Worm (Caenorhabditis elegans) whole organism, L1 larva: Measurements from ENCODE around the gene cdd-2.

Experiments used
- C34B4.2 ChIP-seq: sonication (generic microtip); optimal IDR thresholded peaks from 2 replicates; lab custom pipeline; 2017; ENCODE audit warnings: mild to moderate bottlenecking, missing genetic modification characterization, missing compliant biosample characterization
- Y116A8C.19 ChIP-seq: sonication (generic microtip); optimal IDR thresholded peaks from 2 replicates; lab custom pipeline; 2016; ENCODE audit warnings: missing compliant biosample characterization, missing genetic modification characterization, borderline replicate concordance
- aha-1 ChIP-seq: fragments of 150-350 bp; optimal IDR thresholded peaks from 2 replicates; lab custom pipeline; 2014; ENCODE audit warnings: missing biosample characterization, missing genetic modification characterization
- alr-1 ChIP-seq: fragments of 200-800 bp; sonication (Bioruptor generic); optimal IDR thresholded peaks from 2 replicates; lab custom pipeline; 2018; ENCODE audit warnings: borderline replicate concordance, mild to moderate bottlenecking, missing genetic modification characterization, missing compliant biosample characterization
- aly-2 ChIP-seq: fragments of 150-350 bp; optimal IDR thresholded peaks from 2 replicates; lab custom pipeline; 2014; ENCODE audit warnings: missing biosample characterization, missing genetic modification characterization
- ceh-82 ChIP-seq, 3 experiments: fragments of 150-350 bp in 1 of 3; sonication (generic microtip) in 2 of 3; optimal IDR thresholded peaks; 2 replicates each; lab custom pipeline; 2014 to 2017; ENCODE audit warnings: missing biosample characterization in 3 of 3, missing genetic modification characterization in 3 of 3
- ceh-90 ChIP-seq: sonication (generic microtip); optimal IDR thresholded peaks from 2 replicates; lab custom pipeline; 2016; ENCODE audit warnings: missing genetic modification characterization, missing compliant biosample characterization
- ces-1 ChIP-seq: fragments of 150-350 bp; optimal IDR thresholded peaks from 2 replicates; lab custom pipeline; 2014; ENCODE audit warnings: missing biosample characterization, missing genetic modification reagents, missing genetic modification characterization
- dpl-1 ChIP-seq, 3 experiments: fragments of 150-350 bp in 2 of 3; sonication (generic microtip) in 1 of 3; optimal IDR thresholded peaks; 2 replicates each; lab custom pipeline; 2014 to 2017; ENCODE audit warnings: missing biosample characterization in 3 of 3, missing genetic modification characterization in 3 of 3, missing genetic modification reagents in 3 of 3
- egl-27 ChIP-seq, 2 experiments: fragments of 150-350 bp in 1 of 2; sonication (generic microtip); optimal IDR thresholded peaks; 3 replicates each; lab custom pipeline; 2017 to 2018; ENCODE audit warnings: missing biosample characterization in 2 of 2, missing genetic modification characterization in 2 of 2, missing genetic modification reagents in 2 of 2
- elt-2 ChIP-seq: sonication (generic microtip); optimal IDR thresholded peaks from 2 replicates; lab custom pipeline; 2016; ENCODE audit warnings: missing genetic modification characterization, mild to moderate bottlenecking, inconsistent platforms, missing compliant biosample characterization, missing genetic modification reagents
- elt-3 ChIP-seq, 6 experiments: fragments of 150-350 bp in 1 of 6; sonication (generic microtip); optimal IDR thresholded peaks; 2 replicates each; lab custom pipeline; 2017 to 2018; ENCODE audit warnings: missing biosample characterization in 6 of 6, missing genetic modification characterization in 6 of 6, inconsistent platforms in 1 of 6
- fkh-10 ChIP-seq: sonication (generic microtip); optimal IDR thresholded peaks from 2 replicates; lab custom pipeline; 2017; ENCODE audit warnings: missing biosample characterization, missing genetic modification reagents, missing genetic modification characterization
- fos-1 ChIP-seq: fragments of 150-350 bp; optimal IDR thresholded peaks from 2 replicates; lab custom pipeline; 2014; ENCODE audit warnings: missing biosample characterization, missing genetic modification characterization
- grh-1 ChIP-seq: fragments of 200-800 bp; sonication (Bioruptor generic); IDR thresholded peaks from 2 replicates; pipeline ENCODE4 v1.3.6; 2022; ENCODE audit warnings: missing genetic modification reagents, missing genetic modification characterization, missing compliant biosample characterization
- hlh-17 ChIP-seq: fragments of 200-800 bp; sonication (Bioruptor generic); optimal IDR thresholded peaks from 2 replicates; lab custom pipeline; 2018; ENCODE audit warnings: missing genetic modification characterization, mild to moderate bottlenecking, missing compliant biosample characterization, moderate library complexity, borderline replicate concordance
- hlh-4 ChIP-seq: sonication (generic microtip); optimal IDR thresholded peaks from 2 replicates; lab custom pipeline; 2016; ENCODE audit warnings: mild to moderate bottlenecking, missing genetic modification characterization, missing compliant biosample characterization
- jun-1 ChIP-seq: fragments of 150-350 bp; optimal IDR thresholded peaks from 2 replicates; lab custom pipeline; 2014; ENCODE audit warnings: missing biosample characterization, missing genetic modification reagents, missing genetic modification characterization
- lin-14 ChIP-seq: fragments of 200-800 bp; sonication (Bioruptor generic); optimal IDR thresholded peaks from 2 replicates; lab custom pipeline; 2018; ENCODE audit warnings: mild to moderate bottlenecking, missing genetic modification characterization, moderate library complexity, missing compliant biosample characterization
- lin-35 ChIP-seq, 2 experiments: fragments of 150-350 bp; optimal IDR thresholded peaks; 2 replicates each; lab custom pipeline; 2014; ENCODE audit warnings: missing biosample characterization in 2 of 2, missing genetic modification characterization in 2 of 2, missing genetic modification reagents in 2 of 2
- lir-3 ChIP-seq: sonication (generic microtip); optimal IDR thresholded peaks from 2 replicates; lab custom pipeline; 2016; ENCODE audit warnings: mild to moderate bottlenecking, missing genetic modification characterization, moderate library complexity, missing compliant biosample characterization; ENCODE audit not compliant: poor library complexity
- lsy-2 ChIP-seq, 2 experiments: fragments of 150-350 bp; optimal IDR thresholded peaks; 2 replicates each; lab custom pipeline; 2014; ENCODE audit warnings: missing biosample characterization in 2 of 2, missing genetic modification characterization in 2 of 2
- mab-9 ChIP-seq: fragments of 200-800 bp; sonication (Bioruptor generic); IDR thresholded peaks from 2 replicates; pipeline ENCODE4 v1.3.6; 2022; ENCODE audit warnings: missing genetic modification reagents, missing genetic modification characterization, missing compliant biosample characterization
- mef-2 ChIP-seq: fragments of 150-350 bp; optimal IDR thresholded peaks from 2 replicates; lab custom pipeline; 2014; ENCODE audit warnings: missing biosample characterization, missing genetic modification characterization
- nhr-11 ChIP-seq: fragments of 150-350 bp; optimal IDR thresholded peaks from 2 replicates; lab custom pipeline; 2014; ENCODE audit warnings: missing biosample characterization, missing genetic modification characterization
- nhr-12 ChIP-seq: sonication (generic microtip); optimal IDR thresholded peaks from 2 replicates; lab custom pipeline; 2017; ENCODE audit warnings: missing biosample characterization, missing genetic modification characterization
- nhr-19 ChIP-seq: fragments of 200-800 bp; sonication (Bioruptor generic); conservative IDR thresholded peaks from 2 replicates; pipeline ENCODE4 v1.3.6; 2022; ENCODE audit warnings: missing genetic modification characterization, missing compliant biosample characterization
- nhr-237 ChIP-seq: fragments of 150-350 bp; optimal IDR thresholded peaks from 2 replicates; lab custom pipeline; 2014; ENCODE audit warnings: missing biosample characterization, missing genetic modification characterization
- nhr-28 ChIP-seq: fragments of 150-350 bp; optimal IDR thresholded peaks from 2 replicates; lab custom pipeline; 2014; ENCODE audit warnings: missing biosample characterization, missing genetic modification characterization
- nhr-47 ChIP-seq: sonication (generic microtip); optimal IDR thresholded peaks from 2 replicates; lab custom pipeline; 2016; ENCODE audit warnings: mild to moderate bottlenecking, missing genetic modification characterization, moderate library complexity, missing compliant biosample characterization
- nhr-71 ChIP-seq: sonication (generic microtip); optimal IDR thresholded peaks from 2 replicates; lab custom pipeline; 2016; ENCODE audit warnings: mild to moderate bottlenecking, missing genetic modification characterization, moderate library complexity, missing compliant biosample characterization
- nhr-76 ChIP-seq: sonication (generic microtip); optimal IDR thresholded peaks from 2 replicates; lab custom pipeline; 2017; ENCODE audit warnings: missing biosample characterization, missing genetic modification characterization
- nhr-77 ChIP-seq: fragments of 150-350 bp; optimal IDR thresholded peaks from 2 replicates; lab custom pipeline; 2014; ENCODE audit warnings: missing biosample characterization, missing genetic modification characterization
- nhr-85 ChIP-seq: sonication (generic microtip); peaks from one replicate; lab custom pipeline; 2016; ENCODE audit warnings: missing genetic modification characterization, inconsistent platforms, missing compliant biosample characterization
- nhr-90 ChIP-seq: sonication (generic microtip); optimal IDR thresholded peaks from 2 replicates; lab custom pipeline; 2016; ENCODE audit warnings: mild to moderate bottlenecking, missing genetic modification characterization, missing compliant biosample characterization; ENCODE audit not compliant: poor library complexity
- pqm-1 ChIP-seq: sonication (generic microtip); optimal IDR thresholded peaks from 3 replicates; lab custom pipeline; 2017; ENCODE audit warnings: missing biosample characterization, missing genetic modification characterization
- rnt-1 ChIP-seq: sonication (generic microtip); optimal IDR thresholded peaks from 2 replicates; lab custom pipeline; 2016; ENCODE audit warnings: mild to moderate bottlenecking, missing genetic modification characterization, moderate library complexity, missing compliant biosample characterization
- skn-1 ChIP-seq: fragments of 150-350 bp; optimal IDR thresholded peaks from 2 replicates; lab custom pipeline; 2014; ENCODE audit warnings: missing biosample characterization, missing genetic modification characterization
- snpc-4 ChIP-seq: fragments of 150-350 bp; optimal IDR thresholded peaks from 2 replicates; lab custom pipeline; 2014; ENCODE audit warnings: missing biosample characterization, missing genetic modification characterization
- sox-4 ChIP-seq: sonication (generic microtip); optimal IDR thresholded peaks from 2 replicates; lab custom pipeline; 2016; ENCODE audit warnings: missing genetic modification characterization, missing compliant biosample characterization
- sptf-1 ChIP-seq: fragments of 150-350 bp; optimal IDR thresholded peaks from 2 replicates; lab custom pipeline; 2014; ENCODE audit warnings: missing biosample characterization, missing genetic modification characterization
- sup-37 ChIP-seq: fragments of 200-800 bp; sonication (Bioruptor generic); optimal IDR thresholded peaks from 2 replicates; lab custom pipeline; 2018; ENCODE audit warnings: mild to moderate bottlenecking, missing genetic modification characterization, missing compliant biosample characterization
- tbx-2 ChIP-seq: sonication (generic microtip); optimal IDR thresholded peaks from 2 replicates; lab custom pipeline; 2016; ENCODE audit warnings: missing genetic modification characterization, missing compliant biosample characterization
- unc-30 ChIP-seq: sonication (generic microtip); optimal IDR thresholded peaks from 2 replicates; lab custom pipeline; 2017; ENCODE audit warnings: missing biosample characterization, missing genetic modification characterization
- unc-62 ChIP-seq: fragments of 150-350 bp; optimal IDR thresholded peaks from 2 replicates; lab custom pipeline; 2014; ENCODE audit warnings: missing biosample characterization, missing genetic modification reagents, missing genetic modification characterization
- unc-86 ChIP-seq: sonication (generic microtip); optimal IDR thresholded peaks from 2 replicates; lab custom pipeline; 2016; ENCODE audit warnings: missing genetic modification characterization, missing compliant biosample characterization
- zip-4 ChIP-seq: fragments of 200-800 bp; sonication (Bioruptor generic); optimal IDR thresholded peaks from 2 replicates; lab custom pipeline; 2018; ENCODE audit warnings: mild to moderate bottlenecking, missing genetic modification characterization, moderate library complexity, missing compliant biosample characterization
- ztf-11 ChIP-seq, 2 experiments: sonication (generic microtip); optimal IDR thresholded peaks; 2 replicates each; lab custom pipeline; 2016 to 2017; ENCODE audit warnings: missing genetic modification characterization in 2 of 2, missing biosample characterization in 1 of 2, missing compliant biosample characterization in 1 of 2

Gene cdd-2

DNA sequence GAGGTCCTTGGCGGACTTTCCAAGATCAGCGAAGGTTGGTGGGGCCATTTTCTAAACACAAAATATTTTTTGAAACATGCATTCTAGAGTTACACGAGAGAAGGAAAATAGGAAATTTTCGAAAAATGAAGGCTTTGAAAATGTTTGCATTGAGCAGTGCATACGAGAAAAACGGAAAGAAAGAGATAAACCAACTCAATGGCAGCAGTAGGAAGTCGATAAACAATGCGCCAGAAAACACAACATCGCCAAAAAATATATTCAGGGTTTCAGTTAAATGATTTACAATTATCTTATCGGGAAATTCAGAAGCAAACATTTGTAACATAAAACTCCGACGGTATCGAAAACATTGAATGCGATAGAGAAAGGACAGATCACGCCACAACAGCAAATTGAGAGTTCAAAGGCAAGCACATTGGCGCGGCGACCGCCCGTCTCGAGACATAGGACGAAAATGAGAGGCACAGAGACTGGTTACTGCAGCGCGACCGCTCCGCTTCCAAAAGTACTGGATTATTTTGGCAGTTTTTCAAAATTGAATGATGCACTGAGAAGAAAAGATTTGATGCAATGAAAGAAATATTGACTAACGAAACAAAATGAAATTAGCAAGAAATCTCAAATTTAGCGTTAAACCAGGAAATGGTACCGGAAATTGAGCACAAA, 39.7 kb downstream of the cdd-2 start, which contains the start of the genes vdac-1 and R05G6.5 (continued):
- TF ChIP-seq snpc-4 (tag; lab: Kevin White, UChicago) (peak; percentile 11), fos-1 (tag; lab: Kevin White, UChicago) (peak; percentile 63), ceh-90 (tag; lab: Kevin White, UChicago) (no peak), nhr-12 (tag; lab: Kevin White, UChicago) (no peak), rnt-1 (tag; lab: Kevin White, UChicago) (peak; percentile 79), dpl-1 (GFP tag; optimal IDR thresholded peaks at IDR 0.05; lab: Kevin White, UChicago) (peak; percentile 89 to 92 (median 92)), nhr-77 (tag; lab: Kevin White, UChicago) (peak; percentile 90), elt-3 (tag; optimal IDR thresholded peaks at IDR 0.05; lab: Kevin White, UChicago) (peak in 4 of 6 experiments; percentile 30 to 78 (median 46)), aha-1 (tag; lab: Kevin White, UChicago) (no peak), egl-27 (tag; optimal IDR thresholded peaks at IDR 0.05; lab: Kevin White, UChicago) (peak in 1 of 2 experiments; percentile 33), ztf-11 (tag; optimal IDR thresholded peaks at IDR 0.05; lab: Kevin White, UChicago) (no peak), Y116A8C.19 (tag; lab: Kevin White, UChicago) (no peak), tbx-2 (peak; percentile 86), nhr-237 (tag; lab: Kevin White, UChicago) (peak; percentile 73), alr-1 (tag; lab: Kevin White, UChicago) (no peak), lin-35 (GFP tag; optimal IDR thresholded peaks at IDR 0.05; lab: Kevin White, UChicago) (peak; percentile 94 to 97), nhr-85 (tag; lab: Kevin White, UChicago) (peak; percentile 83), sptf-1 (no peak), zip-4 (GFP tag; lab: Kevin White, UChicago) (no peak), lin-14 (GFP tag; lab: Kevin White, UChicago) (peak; percentile 97), nhr-19 (GFP tag; lab: Robert Waterston, UW) (peak; percentile 87), nhr-28 (tag; lab: Kevin White, UChicago) (no peak), lir-3 (tag; lab: Kevin White, UChicago) (peak; percentile 7), fkh-10 (peak; percentile 28), unc-86 (tag; lab: Kevin White, UChicago) (peak; percentile 56), nhr-47 (tag; lab: Kevin White, UChicago) (peak; percentile 83), C34B4.2 (tag; lab: Kevin White, UChicago) (peak; percentile 87), unc-62 (GFP tag; lab: Kevin White, UChicago) (no peak), sup-37 (GFP tag; lab: Kevin White, UChicago) (peak; percentile 25), ceh-82 (tag; optimal IDR thresholded peaks at IDR 0.05; lab: Kevin White, UChicago) (peak; percentile 42 to 93 (median 70)), nhr-11 (peak; percentile 24), aly-2 (no peak), ces-1 (GFP tag; lab: Kevin White, UChicago) (no peak), unc-30 (no peak), grh-1 (GFP tag; lab: Robert Waterston, UW) (peak; percentile 77), mef-2 (tag; lab: Kevin White, UChicago) (peak; percentile 30), hlh-17 (GFP tag; lab: Kevin White, UChicago) (no peak), mab-9 (GFP tag; lab: Robert Waterston, UW) (0 out of 2 replicates have a peak, but pooled peaks have one; percentile 17)

DNA sequence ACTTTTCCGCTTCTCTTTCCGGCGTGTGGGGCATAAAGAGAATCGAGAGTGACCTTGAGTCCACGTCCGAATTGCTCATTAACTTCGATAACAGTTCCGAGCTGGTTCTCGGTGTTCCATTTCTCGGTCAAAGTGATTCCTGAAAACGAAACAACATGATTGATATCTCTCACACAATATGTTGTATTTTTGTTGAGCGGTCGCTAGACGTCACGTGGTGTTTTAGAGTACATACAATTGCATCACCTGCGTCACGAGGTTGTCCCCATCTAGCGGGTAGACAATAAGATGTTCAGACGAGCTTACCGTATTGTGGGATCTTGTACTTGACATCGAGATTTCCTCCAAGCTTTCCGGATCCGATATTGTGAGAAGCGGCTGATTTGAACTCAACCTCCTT, 40.4 kb downstream of the cdd-2 start:
- TF ChIP-seq Y116A8C.19 (tag; lab: Kevin White, UChicago) (no peak), lsy-2 (tag; optimal IDR thresholded peaks at IDR 0.05; lab: Kevin White, UChicago) (peak; percentile 35 to 59), nhr-19 (GFP tag; lab: Robert Waterston, UW) (peak; percentile 67), skn-1 (tag; lab: Kevin White, UChicago) (peak; percentile 37), elt-3 (tag; optimal IDR thresholded peaks at IDR 0.05; lab: Kevin White, UChicago) (peak in 1 of 6 experiments; percentile 65), egl-27 (tag; optimal IDR thresholded peaks at IDR 0.05; lab: Kevin White, UChicago) (no peak), nhr-71 (peak; percentile 83), aly-2 (no peak), aha-1 (tag; lab: Kevin White, UChicago) (no peak), jun-1 (no peak), nhr-12 (tag; lab: Kevin White, UChicago) (no peak), sox-4 (tag; lab: Kevin White, UChicago) (no peak), nhr-90 (tag; lab: Kevin White, UChicago) (peak; percentile 67), tbx-2 (no peak), sup-37 (GFP tag; lab: Kevin White, UChicago) (no peak), lir-3 (tag; lab: Kevin White, UChicago) (peak; percentile 9), zip-4 (GFP tag; lab: Kevin White, UChicago) (no peak), pqm-1 (tag; lab: Kevin White, UChicago) (no peak), hlh-4 (no peak), elt-2 (tag; lab: Kevin White, UChicago) (peak; percentile 29), nhr-76 (no peak), alr-1 (tag; lab: Kevin White, UChicago) (no peak)
